Fruit fly (Drosophila melanogaster) Kc167 (cell line): ENCODE results near the gene cona.

Experiments
- Myc ChIP-seq: fragments of >200 bp; optimal IDR thresholded peaks from 2 replicates; lab custom pipeline; 2017; ENCODE audit warnings: missing external identifiers
- Sin3A ChIP-seq: fragments of >200 bp; optimal IDR thresholded peaks from 2 replicates; lab custom pipeline; 2018; ENCODE audit warnings: missing external identifiers
- h ChIP-seq: fragments of >200 bp; optimal IDR thresholded peaks from 3 replicates; lab custom pipeline; 2018; ENCODE audit warnings: missing external identifiers
- psq ChIP-seq: fragments of >200 bp; optimal IDR thresholded peaks from 2 replicates; lab custom pipeline; 2017; ENCODE audit warnings: missing external identifiers

DNA sequence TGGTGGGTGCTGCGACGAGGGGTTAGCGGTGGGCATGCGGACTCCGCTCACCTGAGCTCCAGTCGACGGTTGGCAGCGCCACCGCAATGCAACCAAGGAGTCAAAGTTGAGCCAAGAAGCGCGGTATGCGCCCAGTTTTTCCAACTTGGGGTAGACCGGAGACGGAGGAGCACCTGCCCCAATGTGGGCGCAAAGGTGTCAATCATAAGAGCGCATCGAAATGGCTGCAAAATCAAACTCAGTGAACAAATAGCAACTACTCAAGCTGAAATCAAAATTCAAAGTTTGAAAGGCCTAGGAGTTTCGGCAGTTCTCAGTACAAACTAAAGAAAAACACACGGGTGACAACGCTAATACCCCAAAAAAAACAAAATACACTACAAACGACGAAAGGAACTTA, 23.9 kb upstream of the cona start, which contains the start of gene hmw:
- TF ChIP-seq Sin3A (no peak), h (lab: Kevin White, UChicago) (no peak), psq (lab: Kevin White, UChicago) (no peak), Myc (lab: Kevin White, UChicago) (no peak)
